Fruit fly (Drosophila melanogaster) whole organism, wandering third instar larva: Measurements from ENCODE around the gene gammaSnap2.

Source experiments
- Abd-B ChIP-seq: fragments of >200 bp; optimal IDR thresholded peaks from 2 replicates; lab custom pipeline; 2017; ENCODE audit warnings: missing biosample characterization, missing genetic modification characterization
- CG32264 ChIP-seq: fragments of 200-800 bp; sonication (Bioruptor generic); optimal IDR thresholded peaks from 2 replicates; lab custom pipeline; 2016; ENCODE audit warnings: missing biosample characterization, missing genetic modification characterization
- CG9705 ChIP-seq: fragments of 200-800 bp; sonication (Bioruptor generic); optimal IDR thresholded peaks from 2 replicates; lab custom pipeline; 2018; ENCODE audit warnings: missing biosample characterization, mild to moderate bottlenecking, missing genetic modification characterization
- CrebA ChIP-seq: fragments of 200-800 bp; sonication (Bioruptor generic); optimal IDR thresholded peaks from 2 replicates; lab custom pipeline; 2016; ENCODE audit warnings: missing biosample characterization, mild to moderate bottlenecking, missing genetic modification characterization, borderline replicate concordance
- Dfd ChIP-seq: fragments of >200 bp; optimal IDR thresholded peaks from 2 replicates; lab custom pipeline; 2017; ENCODE audit warnings: missing biosample characterization, missing genetic modification characterization
- Dif ChIP-seq: fragments of 200-275, 200-300 bp; sonication (Bioruptor generic); optimal IDR thresholded peaks from 2 replicates; lab custom pipeline; 2018; ENCODE audit warnings: missing biosample characterization, missing genetic modification characterization; ENCODE audit not compliant: partially characterized antibody
- GATAd ChIP-seq: sonication (Bioruptor generic); optimal IDR thresholded peaks from 2 replicates; lab custom pipeline; 2016; ENCODE audit warnings: missing biosample characterization, missing genetic modification characterization
- HLH106 ChIP-seq: fragments of 200-800 bp; optimal IDR thresholded peaks from 3 replicates; lab custom pipeline; 2019; ENCODE audit warnings: missing biosample characterization, mild to moderate bottlenecking, missing genetic modification characterization, moderate library complexity
- Hnf4 ChIP-seq: fragments of 200-800 bp; sonication (Bioruptor generic); optimal IDR thresholded peaks from 2 replicates; lab custom pipeline; 2016; ENCODE audit warnings: missing biosample characterization, mild to moderate bottlenecking, missing genetic modification characterization
- Hr78 ChIP-seq: fragments of >200 bp; optimal IDR thresholded peaks from 2 replicates; lab custom pipeline; 2017; ENCODE audit warnings: missing biosample characterization, missing genetic modification characterization
- Hr83 ChIP-seq: fragments of 200-300 bp; sonication (Bioruptor generic); optimal IDR thresholded peaks from 2 replicates; lab custom pipeline; 2016; ENCODE audit warnings: missing biosample characterization, mild to moderate bottlenecking, missing genetic modification characterization, moderate library complexity; ENCODE audit not compliant: poor library complexity, severe bottlenecking
- Jra ChIP-seq: sonication (Bioruptor generic); optimal IDR thresholded peaks from 2 replicates; lab custom pipeline; 2016; ENCODE audit warnings: missing biosample characterization, missing genetic modification characterization
- Mio ChIP-seq: sonication (Bioruptor generic); optimal IDR thresholded peaks from 2 replicates; lab custom pipeline; 2016; ENCODE audit warnings: missing biosample characterization, missing genetic modification characterization
- Myc ChIP-seq: fragments of >200 bp; optimal IDR thresholded peaks from 2 replicates; lab custom pipeline; 2017
- N ChIP-seq: fragments of >200 bp; optimal IDR thresholded peaks from 2 replicates; lab custom pipeline; 2018; ENCODE audit warnings: missing biosample characterization, missing external identifiers, missing genetic modification characterization
- OdsH ChIP-seq: fragments of 200-800 bp; sonication (Bioruptor generic); optimal IDR thresholded peaks from 2 replicates; lab custom pipeline; 2016; ENCODE audit warnings: missing biosample characterization, mild to moderate bottlenecking, missing genetic modification characterization
- Rel ChIP-seq, 2 experiments: fragments of 200-800 bp; sonication (Bioruptor generic) in 1 of 2; optimal IDR thresholded peaks; 2 replicates in 1 of 2; 3 replicates in 1 of 2; lab custom pipeline; 2016 to 2019; ENCODE audit warnings: mild to moderate bottlenecking in 2 of 2, missing biosample characterization in 2 of 2, missing genetic modification characterization in 2 of 2, moderate library complexity in 1 of 2
- Sp1 ChIP-seq: fragments of 200-800 bp; sonication (Bioruptor generic); optimal IDR thresholded peaks from 3 replicates; lab custom pipeline; 2019; ENCODE audit warnings: missing biosample characterization, mild to moderate bottlenecking, missing genetic modification characterization, moderate library complexity
- Vsx2 ChIP-seq: fragments of 200-300, 225-300 bp; sonication (Bioruptor generic); optimal IDR thresholded peaks from 2 replicates; lab custom pipeline; 2018; ENCODE audit warnings: missing biosample characterization, missing genetic modification characterization; ENCODE audit not compliant: partially characterized antibody
- br ChIP-seq: fragments of 200-800 bp; sonication (Bioruptor generic); optimal IDR thresholded peaks from 2 replicates; lab custom pipeline; 2016; ENCODE audit warnings: missing biosample characterization, missing genetic modification characterization
- brk ChIP-seq: fragments of 200-800 bp; sonication (Bioruptor generic); optimal IDR thresholded peaks from 2 replicates; lab custom pipeline; 2016; ENCODE audit warnings: missing biosample characterization, mild to moderate bottlenecking, missing genetic modification characterization
- dl ChIP-seq, 2 experiments: fragments of 175-275, 200-275 bp in 1 of 2; fragments of 200-275 bp in 1 of 2; sonication (Bioruptor generic); optimal IDR thresholded peaks; lab custom pipeline; 2018; ENCODE audit warnings: mild to moderate bottlenecking in 2 of 2, missing biosample characterization in 2 of 2, missing genetic modification characterization in 2 of 2, moderate library complexity in 2 of 2; ENCODE audit not compliant: partially characterized antibody in 2 of 2, insufficient read depth in 1 of 2
- dmrt93B ChIP-seq: fragments of 200-800 bp; sonication (Bioruptor generic); optimal IDR thresholded peaks from 2 replicates; lab custom pipeline; 2018; ENCODE audit warnings: missing biosample characterization, mild to moderate bottlenecking, missing genetic modification characterization
- dsf ChIP-seq: sonication (Bioruptor generic); optimal IDR thresholded peaks from 2 replicates; lab custom pipeline; 2016; ENCODE audit warnings: missing biosample characterization, missing genetic modification characterization, borderline replicate concordance
- ey ChIP-seq: fragments of 200-800 bp; sonication (Bioruptor generic); optimal IDR thresholded peaks from 2 replicates; lab custom pipeline; 2016; ENCODE audit warnings: missing biosample characterization, missing genetic modification characterization
- foxo ChIP-seq, 2 experiments: fragments of 200-800 bp; sonication (Bioruptor generic); optimal IDR thresholded peaks; 2 replicates in 1 of 2; 3 replicates in 1 of 2; lab custom pipeline; 2016 to 2017; ENCODE audit warnings: missing biosample characterization in 2 of 2, missing genetic modification characterization in 2 of 2
- fru ChIP-seq: fragments of 200-800 bp; sonication (Bioruptor generic); optimal IDR thresholded peaks from 3 replicates; lab custom pipeline; 2016; ENCODE audit warnings: missing biosample characterization, mild to moderate bottlenecking, missing genetic modification characterization
- h ChIP-seq: fragments of 200-800 bp; sonication (Bioruptor generic); optimal IDR thresholded peaks from 3 replicates; lab custom pipeline; 2016; ENCODE audit warnings: missing biosample characterization, mild to moderate bottlenecking, missing genetic modification characterization
- jim ChIP-seq: fragments of 175-275, 200-325 bp; sonication (Bioruptor generic); optimal IDR thresholded peaks from 2 replicates; lab custom pipeline; 2016; ENCODE audit warnings: missing biosample characterization, mild to moderate bottlenecking, missing genetic modification characterization
- lola ChIP-seq: fragments of >200 bp; optimal IDR thresholded peaks from 2 replicates; lab custom pipeline; 2017; ENCODE audit warnings: missing biosample characterization, missing genetic modification characterization
- pan ChIP-seq: fragments of >200 bp; optimal IDR thresholded peaks from 2 replicates; lab custom pipeline; 2017
- psq ChIP-seq: fragments of 200-800 bp; sonication (Bioruptor generic); optimal IDR thresholded peaks from 3 replicates; lab custom pipeline; 2017; ENCODE audit warnings: missing biosample characterization, mild to moderate bottlenecking, missing genetic modification characterization, moderate library complexity
- rgr ChIP-seq: fragments of 200-800 bp; sonication (Bioruptor generic); optimal IDR thresholded peaks from 3 replicates; lab custom pipeline; 2016; ENCODE audit warnings: missing biosample characterization, mild to moderate bottlenecking, missing genetic modification characterization
- sage ChIP-seq: fragments of 200-800 bp; sonication (Bioruptor generic); optimal IDR thresholded peaks from 2 replicates; lab custom pipeline; 2016; ENCODE audit warnings: missing biosample characterization, mild to moderate bottlenecking, missing genetic modification characterization
- sv ChIP-seq: fragments of 200-800 bp; sonication (Bioruptor generic); optimal IDR thresholded peaks from 3 replicates; lab custom pipeline; 2016; ENCODE audit warnings: missing biosample characterization, missing genetic modification characterization
- tai ChIP-seq: sonication (Bioruptor generic); optimal IDR thresholded peaks from 2 replicates; lab custom pipeline; 2016; ENCODE audit warnings: missing biosample characterization, missing genetic modification characterization
- usp ChIP-seq: fragments of >200 bp; optimal IDR thresholded peaks from 2 replicates; lab custom pipeline; 2017; ENCODE audit warnings: missing biosample characterization, missing genetic modification characterization
- woc ChIP-seq: sonication (Bioruptor generic); optimal IDR thresholded peaks from 2 replicates; lab custom pipeline; 2016; ENCODE audit warnings: missing biosample characterization, mild to moderate bottlenecking, missing genetic modification characterization

gammaSnap2 gene

DNA sequence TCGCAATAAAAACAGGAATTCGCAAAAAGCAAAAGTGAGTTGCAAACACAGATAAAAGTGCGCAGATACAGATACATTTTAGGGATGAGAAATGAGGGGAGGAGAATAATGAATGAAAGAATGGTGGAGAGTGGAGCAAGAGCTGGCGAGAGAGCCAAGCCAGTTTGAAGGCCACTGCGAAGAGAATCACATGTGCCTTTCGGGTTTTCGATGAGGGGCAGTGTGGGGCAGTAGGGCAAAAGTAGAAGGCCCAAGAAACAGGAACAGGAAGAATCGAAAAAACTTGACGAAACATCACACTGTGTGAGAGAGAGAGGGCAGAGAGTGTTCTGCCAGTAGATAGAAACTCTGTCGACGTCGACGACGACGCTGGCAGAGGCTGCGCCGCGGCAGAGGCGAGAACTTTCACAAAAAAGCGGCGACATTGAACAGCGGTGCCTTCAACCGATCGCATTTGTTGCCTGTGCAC lies 37.0 kb downstream of the gammaSnap2 start:
- TF ChIP-seq psq (GFP tag; lab: Kevin White, UChicago) (peak; percentile 97), CrebA (GFP tag; lab: Kevin White, UChicago) (peak; percentile 40), tai (GFP tag; lab: Kevin White, UChicago) (no peak), Dif (peak; percentile 76), CG9705 (GFP tag; lab: Kevin White, UChicago) (no peak), Hr83 (GFP tag; lab: Kevin White, UChicago) (peak; percentile 58), Hr78 (GFP tag; lab: Kevin White, UChicago) (no peak), dl (GFP tag; optimal IDR thresholded peaks at IDR 0.05; lab: Kevin White, UChicago; ENCODE audit: insufficient read depth in 1 of 2, partially characterized antibody in 2 of 2) (peak; percentile 50 to 71), woc (GFP tag; lab: Kevin White, UChicago) (no peak), dmrt93B (no peak), fru (peak; percentile 70), brk (GFP tag; lab: Kevin White, UChicago) (no peak), jim (GFP tag; lab: Kevin White, UChicago) (no peak), HLH106 (tag; lab: Kevin White, UChicago) (no peak), Rel (GFP tag; optimal IDR thresholded peaks at IDR 0.05; lab: Kevin White, UChicago) (no peak), Rel (tag; optimal IDR thresholded peaks at IDR 0.05; lab: Kevin White, UChicago) (no peak), sv (no peak)

DNA sequence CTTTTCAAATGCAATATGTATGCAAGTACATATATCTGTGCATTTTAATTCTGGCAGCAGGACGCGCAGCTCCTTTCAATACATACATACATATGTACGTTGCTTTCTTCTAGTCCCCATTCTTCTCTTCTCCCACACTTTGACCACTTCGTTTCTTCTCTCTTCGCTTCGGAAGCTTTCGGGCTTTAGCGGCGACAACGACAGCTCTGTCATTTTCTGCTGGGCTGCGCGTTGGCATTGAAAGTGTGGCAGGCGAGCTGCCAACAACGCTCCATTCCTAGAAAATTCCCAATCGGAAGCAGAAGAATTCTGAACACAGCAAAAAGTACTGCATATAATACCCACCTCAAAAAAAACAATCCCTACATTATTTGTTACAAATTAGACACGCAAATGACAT lies 38.1 kb downstream of the gammaSnap2 start:
- TF ChIP-seq GATAd (GFP tag; lab: Kevin White, UChicago), result no peak
- no peak for TF ChIP-seq ey (GFP tag; lab: Kevin White, UChicago)
- no peak for TF ChIP-seq Hr78 (GFP tag; lab: Kevin White, UChicago)
- TF ChIP-seq sv, result no peak
- peak; percentile 63 for TF ChIP-seq Vsx2 (GFP tag; lab: Kevin White, UChicago)
- TF ChIP-seq psq (GFP tag; lab: Kevin White, UChicago), result no peak
- no peak for TF ChIP-seq CG9705 (GFP tag; lab: Kevin White, UChicago)
- TF ChIP-seq Abd-B (GFP tag; lab: Kevin White, UChicago), result no peak
- TF ChIP-seq jim (GFP tag; lab: Kevin White, UChicago), result no peak
- TF ChIP-seq lola, result no peak
- TF ChIP-seq Hnf4, result no peak
- no peak for TF ChIP-seq sage (GFP tag; lab: Kevin White, UChicago)
- no peak for TF ChIP-seq Dfd (GFP tag; lab: Kevin White, UChicago)
- TF ChIP-seq N (GFP tag; lab: Kevin White, UChicago), result no peak
- TF ChIP-seq tai (GFP tag; lab: Kevin White, UChicago), result no peak
- no peak for TF ChIP-seq CG32264
- TF ChIP-seq Dif, result peak; percentile 11

DNA sequence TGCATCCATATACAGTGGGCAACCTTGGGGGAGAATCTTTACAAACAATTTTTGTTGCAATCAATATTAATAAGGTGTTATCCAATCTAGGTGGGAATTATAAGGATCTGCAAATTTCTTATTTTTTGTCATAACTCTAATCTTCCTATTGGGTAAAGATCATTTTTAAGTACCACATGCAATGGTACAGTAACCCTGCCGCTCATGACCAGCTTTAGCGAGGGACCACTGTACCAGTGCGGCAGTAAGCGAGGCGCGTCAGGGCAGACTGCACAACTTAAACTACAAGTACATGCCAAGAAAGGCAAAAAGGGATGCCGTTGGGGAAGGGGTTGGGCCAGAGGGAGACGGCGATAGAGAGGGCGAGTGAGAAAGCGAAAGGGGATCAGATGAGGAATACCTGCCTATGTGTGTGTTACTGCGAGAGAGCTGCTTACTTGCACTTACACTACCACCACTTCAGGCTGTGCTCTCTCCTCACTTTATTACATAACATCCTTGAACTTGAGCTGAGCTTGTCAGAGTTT lies 38.6 kb downstream of the gammaSnap2 start:
- TF ChIP-seq Hnf4 (peak; percentile 84), lola (no peak), tai (GFP tag; lab: Kevin White, UChicago) (peak; percentile 73), OdsH (GFP tag; lab: Kevin White, UChicago) (peak; percentile 92), Myc (no peak), h (GFP tag; lab: Kevin White, UChicago) (peak; percentile 93), Dfd (GFP tag; lab: Kevin White, UChicago) (no peak), br (peak; percentile 93), dl (GFP tag; optimal IDR thresholded peaks at IDR 0.05; lab: Kevin White, UChicago; ENCODE audit: insufficient read depth in 1 of 2, partially characterized antibody in 2 of 2) (peak; percentile 8 to 29), jim (GFP tag; lab: Kevin White, UChicago) (no peak), CG32264 (peak; percentile 74), Hr83 (GFP tag; lab: Kevin White, UChicago) (peak; percentile 39), brk (GFP tag; lab: Kevin White, UChicago) (peak; percentile 76), foxo (GFP tag; optimal IDR thresholded peaks at IDR 0.05; lab: Kevin White, UChicago) (peak; percentile 38 to 94), N (GFP tag; lab: Kevin White, UChicago) (peak; percentile 16), dsf (no peak), rgr (GFP tag; lab: Kevin White, UChicago) (peak; percentile 90), ey (GFP tag; lab: Kevin White, UChicago) (peak; percentile 94), sage (GFP tag; lab: Kevin White, UChicago) (peak; percentile 68), usp (GFP tag; lab: Kevin White, UChicago) (no peak), CG9705 (GFP tag; lab: Kevin White, UChicago) (peak; percentile 78), HLH106 (tag; lab: Kevin White, UChicago) (peak; percentile 91), psq (GFP tag; lab: Kevin White, UChicago) (peak; percentile 84), Hr78 (GFP tag; lab: Kevin White, UChicago) (no peak), CrebA (GFP tag; lab: Kevin White, UChicago) (no peak), dmrt93B (peak; percentile 78), Mio (GFP tag; lab: Kevin White, UChicago) (peak; percentile 45), GATAd (GFP tag; lab: Kevin White, UChicago) (no peak), pan (lab: Kevin White, UChicago) (no peak), sv (no peak), fru (peak; percentile 99), Rel (GFP tag; optimal IDR thresholded peaks at IDR 0.05; lab: Kevin White, UChicago) (no peak), Rel (tag; optimal IDR thresholded peaks at IDR 0.05; lab: Kevin White, UChicago) (peak; percentile 50), Sp1 (GFP tag; lab: Kevin White, UChicago) (peak; percentile 90), woc (GFP tag; lab: Kevin White, UChicago) (peak; percentile 97), Vsx2 (GFP tag; lab: Kevin White, UChicago) (no peak), Dif (peak; percentile 56), Jra (peak; percentile 57)
